Fruit fly (Drosophila melanogaster) Kc167 (cell line): ENCODE measurements around the gene beat-VI.

Source experiments
- Myc ChIP-seq: fragments of >200 bp; optimal IDR thresholded peaks from 2 replicates; lab custom pipeline; 2017; ENCODE audit warnings: missing external identifiers
- Sin3A ChIP-seq: fragments of >200 bp; optimal IDR thresholded peaks from 2 replicates; lab custom pipeline; 2018; ENCODE audit warnings: missing external identifiers
- h ChIP-seq: fragments of >200 bp; optimal IDR thresholded peaks from 3 replicates; lab custom pipeline; 2018; ENCODE audit warnings: missing external identifiers
- insv ChIP-seq: fragments of >200 bp; optimal IDR thresholded peaks from 3 replicates; lab custom pipeline; 2018; ENCODE audit warnings: missing external identifiers
- psq ChIP-seq: fragments of >200 bp; optimal IDR thresholded peaks from 2 replicates; lab custom pipeline; 2017; ENCODE audit warnings: missing external identifiers
- ttk ChIP-seq: sonication (Bioruptor generic); optimal IDR thresholded peaks from 2 replicates; lab custom pipeline; 2017; ENCODE audit warnings: missing external identifiers

The beat-VI gene

dm6 chr3R:28417954-28418353 lies at the start of gene beat-VI:
TSS of gene beat-VI (plus strand) at chr3R:28418208.
- TF ChIP-seq ttk (lab: Kevin White, UChicago) (no peak), Myc (no peak), h (no peak), Sin3A (lab: Kevin White, UChicago) (no peak), insv (lab: Kevin White, UChicago) (no peak), psq (no peak)

- no peak for TF ChIP-seq Myc
- TF ChIP-seq insv (lab: Kevin White, UChicago), result no peak
- TF ChIP-seq h, result no peak
- no peak for TF ChIP-seq ttk (lab: Kevin White, UChicago)
- TF ChIP-seq psq, result no peak
- no peak for TF ChIP-seq Sin3A (lab: Kevin White, UChicago)
These were observed 42.2 kb upstream of the beat-VI start for dm6 chr3R:28375785-28376184.

dm6 chr3R:28377648-28378047 lies 40.4 kb upstream of the beat-VI start:
- no peak for TF ChIP-seq psq
- TF ChIP-seq h, result no peak
- no peak for TF ChIP-seq ttk (lab: Kevin White, UChicago)
- TF ChIP-seq insv (lab: Kevin White, UChicago), result no peak
- no peak for TF ChIP-seq Sin3A (lab: Kevin White, UChicago)
- no peak for TF ChIP-seq Myc

- no peak for TF ChIP-seq Myc
- no peak for TF ChIP-seq insv (lab: Kevin White, UChicago)
- TF ChIP-seq ttk (lab: Kevin White, UChicago), result no peak
- TF ChIP-seq h, result no peak
- TF ChIP-seq Sin3A (lab: Kevin White, UChicago), result no peak
These were observed 28.1 kb upstream of the beat-VI start for dm6 chr3R:28389864-28390263.

- TF ChIP-seq insv (lab: Kevin White, UChicago) (no peak), h (no peak), psq (no peak), Myc (no peak), Sin3A (lab: Kevin White, UChicago) (no peak), ttk (lab: Kevin White, UChicago) (no peak)
These were observed 11.6 kb downstream of the beat-VI start for dm6 chr3R:28429600-28429999.

- no peak for TF ChIP-seq Sin3A (lab: Kevin White, UChicago)
- no peak for TF ChIP-seq Myc
- no peak for TF ChIP-seq insv (lab: Kevin White, UChicago)
- TF ChIP-seq ttk (lab: Kevin White, UChicago), result no peak
- no peak for TF ChIP-seq psq
- TF ChIP-seq h, result no peak
These were observed 66.2 kb downstream of the beat-VI start, which contains the start of gene CG1894 for dm6 chr3R:28484257-28484656. TSS of gene CG1894 (plus strand) at chr3R:28484557.

dm6 chr3R:28486653-28487052 lies 68.6 kb downstream of the beat-VI start, which contains the start of gene Dhc98D:
TSS of gene Dhc98D (plus strand) at chr3R:28486953.
- no peak for TF ChIP-seq h
- TF ChIP-seq insv (lab: Kevin White, UChicago), result no peak
- no peak for TF ChIP-seq Sin3A (lab: Kevin White, UChicago)
- TF ChIP-seq ttk (lab: Kevin White, UChicago), result no peak
- no peak for TF ChIP-seq Myc
- no peak for TF ChIP-seq psq

- no peak for TF ChIP-seq ttk (lab: Kevin White, UChicago)
- no peak for TF ChIP-seq Sin3A (lab: Kevin White, UChicago)
- TF ChIP-seq h, result no peak
- TF ChIP-seq Myc, result no peak
- TF ChIP-seq insv (lab: Kevin White, UChicago), result no peak
- TF ChIP-seq psq, result no peak
These were observed 102.4 kb downstream of the beat-VI start, which contains the start of gene CG31051 for dm6 chr3R:28520401-28520800. TSS of gene CG31051 (minus strand) at chr3R:28520515.
